Worm (Caenorhabditis elegans) whole organism, midembryonic: ENCODE measurements around the gene hpo-38.

Experiments used
- T22C8.4 ChIP-seq: fragments of 200-800 bp; sonication (Bioruptor generic); IDR thresholded peaks from 2 replicates; pipeline ENCODE4 v1.3.6; 2022; ENCODE audit warnings: missing genetic modification characterization, missing compliant biosample characterization
- cog-1 ChIP-seq: sonication (generic microtip); optimal IDR thresholded peaks from 2 replicates; lab custom pipeline; 2016; ENCODE audit warnings: missing genetic modification characterization, missing compliant biosample characterization
- flt-1 ChIP-seq: fragments of 200-800 bp; sonication (Bioruptor generic); IDR thresholded peaks from 2 replicates; pipeline ENCODE4 v1.3.6; 2022; ENCODE audit warnings: missing genetic modification characterization, missing compliant biosample characterization
- klf-2 ChIP-seq: fragments of 200-800 bp; sonication (Bioruptor generic); conservative IDR thresholded peaks from 2 replicates; pipeline ENCODE4 v1.3.6; 2022; ENCODE audit warnings: missing genetic modification reagents, missing genetic modification characterization, missing compliant biosample characterization
- med-1 ChIP-seq: sonication (generic microtip); optimal IDR thresholded peaks from 2 replicates; lab custom pipeline; 2017; ENCODE audit warnings: missing genetic modification characterization, mild to moderate bottlenecking, missing compliant biosample characterization, antibody characterized with exemption, missing genetic modification reagents; ENCODE audit not compliant: insufficient read depth
- ref-1 ChIP-seq: fragments of 200-800 bp; sonication (Bioruptor generic); conservative IDR thresholded peaks from 2 replicates; pipeline ENCODE4 v1.3.6; 2022; ENCODE audit warnings: missing genetic modification reagents, missing genetic modification characterization, missing compliant biosample characterization
- tab-1 ChIP-seq: fragments of 200-800 bp; sonication (Bioruptor generic); IDR thresholded peaks from 2 replicates; pipeline ENCODE4 v1.3.6; 2022; ENCODE audit warnings: missing genetic modification characterization, missing compliant biosample characterization
- ztf-23 ChIP-seq: fragments of 200-800 bp; sonication (Bioruptor generic); IDR thresholded peaks from 2 replicates; pipeline ENCODE4 v1.3.6; 2022; ENCODE audit warnings: missing genetic modification reagents, missing genetic modification characterization, missing compliant biosample characterization
- ztf-29 ChIP-seq: fragments of 200-800 bp; sonication (Bioruptor generic); IDR thresholded peaks from 2 replicates; pipeline ENCODE4 v1.3.6; 2022; ENCODE audit warnings: missing genetic modification reagents, missing genetic modification characterization, missing compliant biosample characterization

DNA sequence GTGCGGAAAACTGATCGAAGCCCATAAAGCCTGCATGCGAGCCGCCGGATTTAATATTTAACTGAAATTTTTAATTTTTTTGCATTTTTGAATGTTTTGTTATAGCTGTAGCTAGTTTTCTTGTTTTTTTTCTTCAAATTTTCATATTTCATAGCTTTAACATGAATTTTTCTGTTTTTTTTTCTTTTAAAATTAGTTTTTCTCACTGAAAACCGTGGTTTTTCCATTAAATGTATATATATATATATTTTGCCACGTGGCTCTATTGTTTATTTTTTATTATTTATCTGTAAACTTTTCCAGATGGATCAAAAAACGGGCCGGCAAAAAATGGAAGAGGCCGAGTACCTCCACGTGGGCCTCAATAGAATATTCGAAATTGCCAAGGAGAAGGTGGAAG lies 38.4 kb upstream of the hpo-38 start, which contains the start of gene sec-20:
- TF ChIP-seq klf-2 (GFP tag; lab: Robert Waterston, UW) (no peak), T22C8.4 (GFP tag; lab: Robert Waterston, UW) (no peak), ref-1 (GFP tag; lab: Robert Waterston, UW) (no peak), ztf-29 (GFP tag; lab: Robert Waterston, UW) (no peak), flt-1 (GFP tag; lab: Robert Waterston, UW) (no peak), ztf-23 (no peak), cog-1 (tag; lab: Kevin White, UChicago) (no peak), med-1 (no peak), tab-1 (GFP tag; lab: Robert Waterston, UW) (no peak)
